Worm (Caenorhabditis elegans) whole organism, L3 larva: ENCODE results near the gene far-2.

Experiments used
- ama-1 ChIP-seq: fragments of 150-350 bp; optimal IDR thresholded peaks from 2 replicates; lab custom pipeline; 2018
- ceh-28 ChIP-seq: fragments of 150-350 bp; optimal IDR thresholded peaks from 2 replicates; lab custom pipeline; 2014; ENCODE audit warnings: missing biosample characterization, missing genetic modification reagents, missing genetic modification characterization
- fkh-2 ChIP-seq: fragments of 150-350 bp; optimal IDR thresholded peaks from 2 replicates; lab custom pipeline; 2014; ENCODE audit warnings: missing biosample characterization, missing genetic modification reagents, missing genetic modification characterization
- fos-1 ChIP-seq: fragments of 150-350 bp; optimal IDR thresholded peaks from 2 replicates; lab custom pipeline; 2014; ENCODE audit warnings: missing biosample characterization, missing genetic modification characterization
- mdl-1 ChIP-seq: fragments of 150-350 bp; optimal IDR thresholded peaks from 2 replicates; lab custom pipeline; 2014; ENCODE audit warnings: missing biosample characterization, missing genetic modification characterization
- nhr-12 ChIP-seq: fragments of 150-350 bp; optimal IDR thresholded peaks from 2 replicates; lab custom pipeline; 2014; ENCODE audit warnings: missing biosample characterization, missing genetic modification characterization
- nhr-237 ChIP-seq: fragments of 150-350 bp; optimal IDR thresholded peaks from 2 replicates; lab custom pipeline; 2014; ENCODE audit warnings: missing biosample characterization, missing genetic modification characterization
- pha-4 ChIP-seq: fragments of 150-350 bp; optimal IDR thresholded peaks from 2 replicates; lab custom pipeline; 2014; ENCODE audit warnings: missing biosample characterization, missing genetic modification reagents, missing genetic modification characterization
- ztf-4 ChIP-seq: fragments of 150-350 bp; optimal IDR thresholded peaks from 2 replicates; lab custom pipeline; 2014; ENCODE audit warnings: missing biosample characterization, missing genetic modification characterization

DNA sequence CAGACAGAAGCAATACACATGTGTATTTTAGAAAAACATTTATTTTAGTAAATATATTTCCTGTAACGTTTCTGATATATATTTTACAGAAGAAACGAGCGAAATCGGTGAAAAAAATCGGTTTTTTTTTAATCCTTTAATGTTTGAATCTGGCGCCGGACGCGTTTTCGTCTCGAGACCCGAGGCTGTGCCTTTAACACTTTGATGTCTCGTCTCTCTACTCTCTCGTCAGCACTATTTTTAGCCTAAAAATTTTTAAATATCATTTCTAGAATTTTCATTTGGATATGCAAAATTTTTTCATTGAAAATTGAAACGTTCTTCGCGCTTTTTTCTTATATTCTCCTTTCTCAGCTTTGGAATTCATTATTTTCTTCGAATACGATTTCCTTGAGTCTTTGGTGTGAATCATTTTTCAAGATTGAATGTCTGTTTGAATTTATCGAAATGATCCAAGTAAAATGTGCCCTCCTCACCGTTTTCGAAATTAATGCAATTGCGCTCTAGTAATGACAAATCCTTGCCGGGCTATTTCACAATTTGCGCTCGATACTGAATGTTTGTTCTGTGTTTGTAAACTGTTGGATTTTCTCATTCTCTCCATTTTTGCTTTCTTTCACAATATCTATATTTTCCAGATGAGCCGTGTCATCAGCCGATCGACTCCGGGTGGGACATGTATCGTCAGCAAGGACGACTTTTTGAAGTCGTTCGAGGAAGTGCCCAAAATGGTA lies 27.0 kb upstream of the far-2 start, which contains the start of gene cls-2:
- no peak for TF ChIP-seq fkh-2 (tag; lab: Kevin White, UChicago)
- no peak for TF ChIP-seq ama-1 (lab: Kevin White, UChicago)
- no peak for TF ChIP-seq mdl-1 (tag; lab: Kevin White, UChicago)
- TF ChIP-seq ztf-4: no peak
- TF ChIP-seq ceh-28 (tag; lab: Kevin White, UChicago): no peak
- TF ChIP-seq nhr-237 (tag; lab: Kevin White, UChicago): no peak
- no peak for TF ChIP-seq fos-1 (tag; lab: Kevin White, UChicago)
- no peak for TF ChIP-seq nhr-12 (tag; lab: Kevin White, UChicago)
- TF ChIP-seq pha-4: no peak
